Fruit fly (Drosophila melanogaster): ENCODE results near the gene SkpC.

- TF ChIP-seq Sin3A (optimal IDR thresholded peaks at IDR 0.05) (no peak), insv (optimal IDR thresholded peaks at IDR 0.05) (no peak), psq (optimal IDR thresholded peaks at IDR 0.05) (no peak), ttk (optimal IDR thresholded peaks at IDR 0.05) (no peak), h (optimal IDR thresholded peaks at IDR 0.05) (no peak), Myc (optimal IDR thresholded peaks at IDR 0.05) (no peak)
Observed at dm6 chrX:19787921-19788620, 27.8 kb upstream of the SkpC start.
